Worm (Caenorhabditis elegans): Measurements from ENCODE around the gene sek-4.

Gene sek-4

DNA sequence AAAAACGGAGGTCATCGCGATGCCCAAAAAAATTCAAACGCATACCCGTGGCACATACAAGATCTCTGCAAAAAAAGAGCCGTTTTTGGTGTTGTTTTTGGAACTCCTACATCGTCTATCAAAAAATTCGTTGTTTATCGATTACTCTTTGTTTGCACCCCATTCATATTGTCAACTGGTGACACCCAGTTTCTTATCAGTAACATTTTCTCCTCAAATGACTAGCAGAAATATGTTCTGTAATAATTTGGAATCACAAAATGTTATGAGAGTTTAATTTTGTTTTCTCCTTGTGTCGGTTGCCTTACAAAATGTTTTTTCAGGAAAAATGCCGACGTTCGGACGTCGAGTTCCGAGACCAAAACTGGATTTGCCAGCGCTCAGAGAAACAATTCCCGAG is at the start of gene sek-4:
sek-4 (plus strand) TSS at position 318 of the 400 bp plus-strand sequence.
- no peak for TF ChIP-seq Y22D7AL.16 (tag; optimal IDR thresholded peaks at IDR 0.05)
- TF ChIP-seq unc-42 (tag; optimal IDR thresholded peaks at IDR 0.05): no peak
- TF ChIP-seq elt-2 (tag; optimal IDR thresholded peaks at IDR 0.05): peak; percentile 10

DNA sequence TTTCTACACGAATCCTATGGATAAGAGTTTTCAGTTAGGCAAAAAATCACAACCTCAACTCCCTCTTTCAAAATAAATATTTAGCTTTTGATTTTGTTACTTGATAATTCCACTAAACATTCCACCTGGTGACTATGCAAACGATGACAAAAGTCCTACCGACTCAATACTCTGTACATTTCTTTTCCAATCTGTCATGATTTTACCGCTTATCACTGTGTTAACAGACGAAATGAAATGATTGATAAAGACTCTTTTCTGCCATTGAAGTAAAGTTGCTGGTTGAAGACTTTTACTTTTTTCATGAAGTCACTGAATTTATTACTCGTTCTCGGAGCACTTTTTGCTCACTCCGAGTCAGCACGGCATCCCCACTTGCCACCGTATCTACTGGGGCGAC is 45.6 kb upstream of the sek-4 start, which contains the start of gene C26B9.5:
C26B9.5 (plus strand) TSS at position 244 of the 400 bp plus-strand sequence.
- TF ChIP-seq ceh-24 (tag; optimal IDR thresholded peaks at IDR 0.05) (no peak), pax-1 (tag; optimal IDR thresholded peaks at IDR 0.05) (no peak), ama-1 (optimal IDR thresholded peaks at IDR 0.05) (no peak), mec-3 (tag; optimal IDR thresholded peaks at IDR 0.05; ENCODE audit: borderline replicate concordance) (no peak), ets-4 (tag; optimal IDR thresholded peaks at IDR 0.05) (no peak), pag-3 (tag; optimal IDR thresholded peaks at IDR 0.05; ENCODE audit: borderline replicate concordance) (no peak)

DNA sequence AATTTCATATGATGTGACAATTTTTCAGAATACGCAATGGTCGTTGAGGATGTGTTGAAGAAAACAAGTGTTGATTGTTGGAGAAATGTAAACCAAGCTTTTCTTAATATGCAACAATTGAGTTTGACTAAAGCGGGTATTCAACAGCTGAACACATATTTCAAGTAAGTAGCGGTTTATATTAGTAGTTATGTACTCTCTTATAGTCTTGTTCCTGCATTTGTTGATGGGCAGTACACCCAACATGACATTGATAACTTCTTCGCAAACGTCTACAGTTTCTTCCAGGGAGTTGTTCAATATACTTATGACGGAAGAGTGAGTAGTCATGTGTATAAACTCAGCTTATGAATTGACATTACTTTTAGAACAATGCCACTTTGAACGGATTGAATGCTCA is 44.1 kb upstream of the sek-4 start:
- TF ChIP-seq pqm-1 (tag; optimal IDR thresholded peaks at IDR 0.05) (no peak), lin-11 (tag; optimal IDR thresholded peaks at IDR 0.05) (no peak), ahr-1 (tag; optimal IDR thresholded peaks at IDR 0.05) (no peak), F13H6.1 (tag; optimal IDR thresholded peaks at IDR 0.05) (no peak), nfya-1 (tag; optimal IDR thresholded peaks at IDR 0.05) (no peak), ceh-6 (GFP tag; optimal IDR thresholded peaks at IDR 0.05) (no peak), zip-5 (tag; optimal IDR thresholded peaks at IDR 0.05) (no peak), che-1 (tag; optimal IDR thresholded peaks at IDR 0.05) (no peak)

DNA sequence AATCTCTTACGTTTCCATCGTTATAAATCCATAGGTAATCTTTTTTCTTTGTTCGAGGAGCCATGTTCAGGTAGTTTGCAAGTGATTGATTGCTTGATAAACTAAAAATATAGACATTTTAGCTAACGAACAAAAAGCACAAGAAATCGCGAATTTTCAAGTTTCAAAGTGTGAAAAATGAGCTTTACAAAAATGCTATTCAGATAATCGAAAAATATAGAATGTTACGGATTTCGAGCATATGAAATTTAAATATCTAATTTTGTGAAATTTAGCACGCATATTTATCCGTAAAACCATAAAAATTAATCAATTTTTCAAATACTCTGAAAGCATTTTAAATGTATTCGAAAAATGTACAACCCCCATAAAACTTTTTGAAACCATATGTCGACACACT is 39.5 kb upstream of the sek-4 start, which contains the start of gene C26B9.6:
C26B9.6 (minus strand) TSS at position 101 of the 400 bp plus-strand sequence.
- no peak for TF ChIP-seq C38D4.7 (GFP tag; optimal IDR thresholded peaks at IDR 0.05)
- no peak for TF ChIP-seq hlh-8 (tag; optimal IDR thresholded peaks at IDR 0.05)
- no peak for TF ChIP-seq odd-2 (tag; optimal IDR thresholded peaks at IDR 0.05)
- TF ChIP-seq syd-9 (tag; optimal IDR thresholded peaks at IDR 0.05): no peak
- no peak for TF ChIP-seq unc-86 (tag; optimal IDR thresholded peaks at IDR 0.05)
- TF ChIP-seq hlh-15 (tag; optimal IDR thresholded peaks at IDR 0.05): no peak
- TF ChIP-seq K02D7.2 (tag; optimal IDR thresholded peaks at IDR 0.05): no peak
- no peak for TF ChIP-seq ceh-19 (GFP tag; optimal IDR thresholded peaks at IDR 0.05)
- no peak for TF ChIP-seq dve-1 (tag; optimal IDR thresholded peaks at IDR 0.05)

DNA sequence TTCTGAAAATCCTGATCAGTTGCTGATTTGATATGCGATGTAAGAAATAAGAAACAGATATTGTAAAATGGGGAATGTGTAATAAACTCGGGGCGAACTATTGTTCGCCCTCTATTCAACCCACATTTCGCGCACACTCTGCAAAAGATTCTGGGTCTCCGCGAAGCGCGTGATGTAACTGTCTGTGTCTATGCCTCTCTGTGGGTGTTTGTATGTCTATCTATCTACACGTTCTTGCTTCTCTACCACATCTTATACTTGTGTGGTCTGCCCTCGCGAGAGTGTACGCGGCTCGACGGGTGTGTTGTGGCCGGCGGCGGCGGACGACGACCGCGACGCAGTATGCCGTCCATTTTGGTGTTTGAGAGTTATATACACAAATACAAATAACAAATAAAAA is 38.4 kb upstream of the sek-4 start:
- TF ChIP-seq hlh-8 (tag; optimal IDR thresholded peaks at IDR 0.05) (peak; percentile 1), che-1 (tag; optimal IDR thresholded peaks at IDR 0.05) (peak; percentile 27), unc-86 (tag; optimal IDR thresholded peaks at IDR 0.05) (peak; percentile 38), sox-2 (GFP tag; IDR thresholded peaks at IDR 0.05) (peak; percentile 26; the same call in 1 of the 2 replicates), rnt-1 (tag; optimal IDR thresholded peaks at IDR 0.05) (peak; percentile 81), pha-2 (tag; optimal IDR thresholded peaks at IDR 0.05) (peak; percentile 32), ets-4 (tag; optimal IDR thresholded peaks at IDR 0.05) (peak; percentile 36), ceh-14 (tag; optimal IDR thresholded peaks at IDR 0.05) (no peak), tbx-2 (tag; optimal IDR thresholded peaks at IDR 0.05) (peak; percentile 77), ceh-30 (tag; optimal IDR thresholded peaks at IDR 0.05) (peak; percentile 69), C08G9.2 (tag; optimal IDR thresholded peaks at IDR 0.05) (peak; percentile 12), ceh-31 (tag; optimal IDR thresholded peaks at IDR 0.05) (peak; percentile 69), fkh-10 (GFP tag; optimal IDR thresholded peaks at IDR 0.05) (no peak), hlh-6 (tag; optimal IDR thresholded peaks at IDR 0.05) (no peak), unc-42 (tag; optimal IDR thresholded peaks at IDR 0.05) (no peak), unc-55 (GFP tag; optimal IDR thresholded peaks at IDR 0.05) (peak; percentile 60), ceh-48 (tag; optimal IDR thresholded peaks at IDR 0.05) (no peak), nfya-1 (tag; optimal IDR thresholded peaks at IDR 0.05) (peak; percentile 74), dve-1 (tag; optimal IDR thresholded peaks at IDR 0.05) (peak; percentile 27), hlh-30 (tag; optimal IDR thresholded peaks at IDR 0.05; ENCODE audit: insufficient read depth) (peak; percentile 91), pat-9 (tag; optimal IDR thresholded peaks at IDR 0.05) (peak; percentile 32), ceh-34 (tag; optimal IDR thresholded peaks at IDR 0.05) (peak; percentile 68), tbx-7 (tag; optimal IDR thresholded peaks at IDR 0.05) (no peak), ceh-18 (tag; optimal IDR thresholded peaks at IDR 0.05) (peak; percentile 38), dmd-4 (tag; optimal IDR thresholded peaks at IDR 0.05; ENCODE audit: borderline replicate concordance) (peak; percentile 56), elt-2 (tag; optimal IDR thresholded peaks at IDR 0.05) (peak; percentile 71), ttx-3 (tag; optimal IDR thresholded peaks at IDR 0.05) (no peak), pros-1 (tag; optimal IDR thresholded peaks at IDR 0.05) (peak; percentile 75)
